Fruit fly (Drosophila melanogaster) whole organism, prepupa: ENCODE results near the gene CG31279.

Experiments used
- CG10631 ChIP-seq: fragments of 200-800 bp; sonication (Bioruptor generic); optimal IDR thresholded peaks from 2 replicates; lab custom pipeline; 2016; ENCODE audit warnings: missing biosample characterization, missing genetic modification characterization
- CG11294 ChIP-seq: fragments of 200-800 bp; sonication (Bioruptor generic); IDR thresholded peaks from 2 replicates; pipeline ENCODE4 v1.3.6; 2022; ENCODE audit warnings: missing biosample characterization, missing genetic modification characterization
- CG15336 ChIP-seq: fragments of 200-800 bp; sonication (Bioruptor generic); IDR thresholded peaks from 2 replicates; pipeline ENCODE4 v1.3.6; 2022; ENCODE audit warnings: missing biosample characterization, missing genetic modification characterization
- CG16779 ChIP-seq: fragments of 200-800 bp; sonication (Bioruptor generic); optimal IDR thresholded peaks from 3 replicates; lab custom pipeline; 2017; ENCODE audit warnings: missing biosample characterization, mild to moderate bottlenecking, missing genetic modification characterization
- CG3032 ChIP-seq: fragments of 200-800 bp; optimal IDR thresholded peaks from 2 replicates; lab custom pipeline; 2019; ENCODE audit warnings: missing biosample characterization, mild to moderate bottlenecking, missing genetic modification characterization, moderate library complexity
- CG31627 ChIP-seq: fragments of 200-800 bp; sonication (Bioruptor generic); optimal IDR thresholded peaks from 3 replicates; lab custom pipeline; 2016; ENCODE audit warnings: missing biosample characterization, missing genetic modification characterization
- CG32006 ChIP-seq: fragments of 200-800 bp; sonication (Bioruptor generic); optimal IDR thresholded peaks from 3 replicates; lab custom pipeline; 2017; ENCODE audit warnings: missing biosample characterization, mild to moderate bottlenecking, missing genetic modification characterization
- CG34406 ChIP-seq: fragments of 200-800 bp; sonication (Bioruptor generic); optimal IDR thresholded peaks from 3 replicates; lab custom pipeline; 2016; ENCODE audit warnings: missing biosample characterization, missing genetic modification characterization
- CG6792 ChIP-seq: fragments of 200-800 bp; sonication (Bioruptor generic); optimal IDR thresholded peaks from 3 replicates; lab custom pipeline; 2016; ENCODE audit warnings: missing biosample characterization, missing genetic modification characterization
- CG6808 ChIP-seq: fragments of 200-800 bp; sonication (Bioruptor generic); optimal IDR thresholded peaks from 3 replicates; lab custom pipeline; 2017; ENCODE audit warnings: missing biosample characterization, missing genetic modification characterization, mild to moderate bottlenecking, moderate library complexity, missing genetic modification reagents
- CG6854 ChIP-seq: fragments of 200-800 bp; sonication (Bioruptor generic); optimal IDR thresholded peaks from 2 replicates; lab custom pipeline; 2017; ENCODE audit warnings: missing biosample characterization, mild to moderate bottlenecking, missing genetic modification characterization
- CG8319 ChIP-seq: fragments of 200-800 bp; sonication (Bioruptor generic); optimal IDR thresholded peaks from 3 replicates; lab custom pipeline; 2016; ENCODE audit warnings: missing biosample characterization, missing genetic modification characterization
- CG9139 ChIP-seq: fragments of 200-800 bp; sonication (Bioruptor generic); optimal IDR thresholded peaks from 3 replicates; lab custom pipeline; 2017; ENCODE audit warnings: missing biosample characterization, mild to moderate bottlenecking, missing genetic modification characterization
- Eip78C ChIP-seq: fragments of 200-800 bp; sonication (Bioruptor generic); peaks from one replicate; lab custom pipeline; 2016; ENCODE audit warnings: missing biosample characterization, missing genetic modification characterization
- Ets21C ChIP-seq: fragments of 200-800 bp; sonication (Bioruptor generic); optimal IDR thresholded peaks from 3 replicates; lab custom pipeline; 2016; ENCODE audit warnings: missing biosample characterization, missing genetic modification characterization
- Ets96B ChIP-seq: fragments of 200-800 bp; optimal IDR thresholded peaks from 2 replicates; lab custom pipeline; 2019; ENCODE audit warnings: missing biosample characterization, mild to moderate bottlenecking, missing genetic modification characterization, moderate library complexity
- Gug ChIP-seq: fragments of 200-800 bp; sonication (Bioruptor generic); IDR thresholded peaks from 2 replicates; pipeline ENCODE4 v1.3.6; 2022; ENCODE audit warnings: missing biosample characterization, missing genetic modification characterization
- Hr4 ChIP-seq: fragments of 200-800 bp; sonication (Bioruptor generic); optimal IDR thresholded peaks from 3 replicates; lab custom pipeline; 2016; ENCODE audit warnings: missing biosample characterization, missing genetic modification characterization
- Lpt ChIP-seq: fragments of 200-800 bp; sonication (Bioruptor generic); optimal IDR thresholded peaks from 3 replicates; lab custom pipeline; 2016; ENCODE audit warnings: missing biosample characterization, missing genetic modification characterization
- Met ChIP-seq: fragments of 200-800 bp; sonication (Bioruptor generic); optimal IDR thresholded peaks from 3 replicates; lab custom pipeline; 2016; ENCODE audit warnings: missing biosample characterization, missing genetic modification characterization
- OdsH ChIP-seq: fragments of 200-800 bp; sonication (Bioruptor generic); optimal IDR thresholded peaks from 3 replicates; lab custom pipeline; 2016; ENCODE audit warnings: missing biosample characterization, missing genetic modification characterization
- Smox ChIP-seq: fragments of 200-800 bp; sonication (Bioruptor generic); optimal IDR thresholded peaks from 3 replicates; lab custom pipeline; 2016; ENCODE audit warnings: missing biosample characterization, missing genetic modification characterization
- Sox102F ChIP-seq: fragments of 200-800 bp; sonication (Bioruptor generic); optimal IDR thresholded peaks from 2 replicates; lab custom pipeline; 2016; ENCODE audit warnings: missing biosample characterization, mild to moderate bottlenecking, missing genetic modification characterization
- Sox15 ChIP-seq: fragments of 200-800 bp; sonication (Bioruptor generic); optimal IDR thresholded peaks from 3 replicates; lab custom pipeline; 2016; ENCODE audit warnings: missing biosample characterization, missing genetic modification characterization
- acj6 ChIP-seq: fragments of 200-800 bp; sonication (Bioruptor generic); optimal IDR thresholded peaks from 3 replicates; lab custom pipeline; 2016; ENCODE audit warnings: missing biosample characterization, missing genetic modification characterization
- dac ChIP-seq: fragments of 200-800 bp; sonication (Bioruptor generic); optimal IDR thresholded peaks from 2 replicates; lab custom pipeline; 2017; ENCODE audit warnings: missing biosample characterization, mild to moderate bottlenecking, missing genetic modification characterization
- dsx ChIP-seq: fragments of 200-800 bp; optimal IDR thresholded peaks from 3 replicates; lab custom pipeline; 2019; ENCODE audit warnings: missing biosample characterization, mild to moderate bottlenecking, missing genetic modification characterization, moderate library complexity; ENCODE audit not compliant: poor library complexity, severe bottlenecking
- eg ChIP-seq: fragments of 200-800 bp; sonication (Bioruptor generic); IDR thresholded peaks from 3 replicates; pipeline ENCODE4 v1.3.6; 2022; ENCODE audit warnings: missing biosample characterization, missing genetic modification characterization
- esn ChIP-seq: fragments of 200-800 bp; sonication (Bioruptor generic); optimal IDR thresholded peaks from 2 replicates; lab custom pipeline; 2016; ENCODE audit warnings: missing biosample characterization, mild to moderate bottlenecking, missing genetic modification characterization, moderate library complexity
- fd85E ChIP-seq: fragments of 200-800 bp; sonication (Bioruptor generic); optimal IDR thresholded peaks from 3 replicates; lab custom pipeline; 2016; ENCODE audit warnings: missing biosample characterization, missing genetic modification characterization
- lz ChIP-seq: fragments of 200-800 bp; sonication (Bioruptor generic); optimal IDR thresholded peaks from 3 replicates; lab custom pipeline; 2016; ENCODE audit warnings: missing biosample characterization, missing genetic modification characterization
- net ChIP-seq: fragments of 200-800 bp; sonication (Bioruptor generic); optimal IDR thresholded peaks from 3 replicates; lab custom pipeline; 2016; ENCODE audit warnings: missing biosample characterization, missing genetic modification characterization
- pdm3 ChIP-seq: fragments of 200-800 bp; sonication (Bioruptor generic); optimal IDR thresholded peaks from 3 replicates; lab custom pipeline; 2016; ENCODE audit warnings: missing biosample characterization, missing genetic modification characterization
- salr ChIP-seq, 2 experiments: fragments of 200-800 bp; sonication (Bioruptor generic); optimal IDR thresholded peaks; 3 replicates each; lab custom pipeline; 2016 to 2018; ENCODE audit warnings: missing biosample characterization in 2 of 2, missing genetic modification characterization in 2 of 2, mild to moderate bottlenecking in 1 of 2
- ss ChIP-seq, 2 experiments: fragments of 200-800 bp; sonication (Bioruptor generic); optimal IDR thresholded peaks; 2 replicates in 1 of 2; 3 replicates in 1 of 2; lab custom pipeline; 2017 to 2018; ENCODE audit warnings: mild to moderate bottlenecking in 2 of 2, missing biosample characterization in 2 of 2, missing genetic modification characterization in 2 of 2, moderate library complexity in 1 of 2
- svp ChIP-seq: fragments of 200-800 bp; sonication (Bioruptor generic); peaks from one replicate; lab custom pipeline; 2016; ENCODE audit warnings: missing biosample characterization, missing genetic modification characterization
- vri ChIP-seq: fragments of 200-800 bp; sonication (Bioruptor generic); optimal IDR thresholded peaks from 3 replicates; lab custom pipeline; 2016; ENCODE audit warnings: missing biosample characterization, mild to moderate bottlenecking, missing genetic modification characterization

CG31279 gene

DNA sequence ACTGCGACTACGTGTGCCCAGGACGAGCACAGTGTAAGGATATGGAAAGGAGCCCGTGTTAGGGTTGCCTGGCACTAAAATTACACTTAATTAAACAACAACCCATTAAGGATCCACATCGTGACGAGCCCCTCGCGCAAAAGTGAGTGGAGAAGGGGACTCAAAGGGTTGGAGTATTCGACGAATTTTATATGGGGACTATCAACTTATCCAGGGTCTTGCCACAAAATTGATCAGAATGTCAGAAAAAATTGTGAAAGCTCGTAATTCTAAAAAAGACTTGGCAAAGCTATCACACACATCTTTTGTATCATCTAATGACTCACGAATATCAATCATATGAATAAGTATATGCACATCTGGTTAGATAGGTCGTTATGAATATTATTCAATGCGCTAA is at the start of gene CG31279:
Gene CG31279 (plus strand): TSS at position 301 of the 400 bp plus-strand sequence.
- TF ChIP-seq salr (GFP tag; optimal IDR thresholded peaks at IDR 0.05; lab: Kevin White, UChicago) (no peak), esn (GFP tag; lab: Kevin White, UChicago) (no peak), CG9139 (GFP tag; lab: Kevin White, UChicago) (no peak), ss (GFP tag; optimal IDR thresholded peaks at IDR 0.05; lab: Kevin White, UChicago) (no peak), svp (GFP tag; lab: Kevin White, UChicago) (no peak), Sox102F (GFP tag; lab: Kevin White, UChicago) (no peak)

- TF ChIP-seq CG6808 (GFP tag; lab: Kevin White, UChicago) (no peak), Met (GFP tag; lab: Kevin White, UChicago) (no peak), CG9139 (GFP tag; lab: Kevin White, UChicago) (no peak)
- TF ChIP-seq, all 60 proteins: peak for 0
Observed at dm6 chr3R:16385586-16385985, 44.9 kb upstream of the CG31279 start.

DNA sequence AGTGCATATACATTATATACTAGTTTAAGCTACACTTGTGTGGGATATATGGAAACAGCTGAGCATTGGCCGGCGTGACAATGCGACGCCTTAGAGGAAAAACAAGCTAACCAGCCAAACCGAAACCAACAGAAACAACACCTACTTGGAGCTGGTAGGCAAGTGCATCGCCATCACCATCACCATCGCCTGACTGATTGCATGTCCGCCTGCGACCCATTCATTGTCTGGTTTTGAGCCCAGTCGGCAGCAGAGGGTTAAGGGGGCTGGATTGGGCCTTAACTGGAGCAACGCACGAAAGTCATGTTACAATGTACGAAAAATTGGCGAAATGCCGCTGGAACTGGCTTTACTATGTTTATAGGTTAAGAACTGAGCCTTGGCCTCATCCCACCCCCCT is 43.4 kb upstream of the CG31279 start:
- TF ChIP-seq dsx (GFP tag; lab: Kevin White, UChicago) (peak; percentile 17), ss (GFP tag; optimal IDR thresholded peaks at IDR 0.05; lab: Kevin White, UChicago) (peak; percentile 17 to 94), CG6808 (GFP tag; lab: Kevin White, UChicago) (no peak)

- no peak for TF ChIP-seq CG8319
Observed at dm6 chr3R:16389117-16389516, 41.4 kb upstream of the CG31279 start.

dm6 chr3R:16394531-16394930 is 36.0 kb upstream of the CG31279 start:
- TF ChIP-seq Hr4: no peak
- no peak for TF ChIP-seq Ets96B
- TF ChIP-seq CG9139 (GFP tag; lab: Kevin White, UChicago): no peak
- TF ChIP-seq ss (GFP tag; optimal IDR thresholded peaks at IDR 0.05; lab: Kevin White, UChicago): peak; percentile 44 to 97
- TF ChIP-seq acj6 (GFP tag; lab: Kevin White, UChicago): no peak
- no peak for TF ChIP-seq CG3032 (tag; lab: Kevin White, UChicago)

dm6 chr3R:16395448-16395847 is 35.0 kb upstream of the CG31279 start:
- TF ChIP-seq CG16779 (no peak), svp (GFP tag; lab: Kevin White, UChicago) (peak; percentile 61), CG34406 (GFP tag; lab: Kevin White, UChicago) (no peak), Sox102F (GFP tag; lab: Kevin White, UChicago) (no peak), eg (no peak), Ets21C (GFP tag; lab: Kevin White, UChicago) (no peak), lz (peak; percentile 4), Sox15 (no peak), CG31627 (no peak), Gug (GFP tag; lab: Robert Waterston, UW) (no peak), CG15336 (no peak), Eip78C (GFP tag; lab: Kevin White, UChicago) (no peak), dsx (GFP tag; lab: Kevin White, UChicago) (no peak), dac (GFP tag; lab: Kevin White, UChicago) (no peak), CG10631 (GFP tag; lab: Kevin White, UChicago) (no peak), CG6854 (no peak), CG6792 (GFP tag; lab: Kevin White, UChicago) (no peak), vri (GFP tag; lab: Kevin White, UChicago) (peak; percentile 35), fd85E (GFP tag; lab: Kevin White, UChicago) (no peak), pdm3 (GFP tag; lab: Kevin White, UChicago) (no peak), net (GFP tag; lab: Kevin White, UChicago) (no peak), Met (GFP tag; lab: Kevin White, UChicago) (peak; percentile 41), ss (GFP tag; optimal IDR thresholded peaks at IDR 0.05; lab: Kevin White, UChicago) (no peak), Smox (GFP tag; lab: Kevin White, UChicago) (peak; percentile 34), CG32006 (GFP tag; lab: Kevin White, UChicago) (no peak), CG3032 (tag; lab: Kevin White, UChicago) (no peak), CG11294 (GFP tag; lab: Robert Waterston, UW) (no peak), Lpt (GFP tag; lab: Kevin White, UChicago) (no peak), OdsH (GFP tag; lab: Kevin White, UChicago) (no peak), esn (GFP tag; lab: Kevin White, UChicago) (no peak), salr (GFP tag; optimal IDR thresholded peaks at IDR 0.05; lab: Kevin White, UChicago) (no peak)
